Fruit fly (Drosophila melanogaster) Kc167 (cell line): Measurements from ENCODE around the gene dnk.

Experiments used
- Sin3A ChIP-seq: fragments of >200 bp; optimal IDR thresholded peaks from 2 replicates; lab custom pipeline; 2018; ENCODE audit warnings: missing external identifiers
- psq ChIP-seq: fragments of >200 bp; optimal IDR thresholded peaks from 2 replicates; lab custom pipeline; 2017; ENCODE audit warnings: missing external identifiers
- ttk ChIP-seq: sonication (Bioruptor generic); optimal IDR thresholded peaks from 2 replicates; lab custom pipeline; 2017; ENCODE audit warnings: missing external identifiers

DNA sequence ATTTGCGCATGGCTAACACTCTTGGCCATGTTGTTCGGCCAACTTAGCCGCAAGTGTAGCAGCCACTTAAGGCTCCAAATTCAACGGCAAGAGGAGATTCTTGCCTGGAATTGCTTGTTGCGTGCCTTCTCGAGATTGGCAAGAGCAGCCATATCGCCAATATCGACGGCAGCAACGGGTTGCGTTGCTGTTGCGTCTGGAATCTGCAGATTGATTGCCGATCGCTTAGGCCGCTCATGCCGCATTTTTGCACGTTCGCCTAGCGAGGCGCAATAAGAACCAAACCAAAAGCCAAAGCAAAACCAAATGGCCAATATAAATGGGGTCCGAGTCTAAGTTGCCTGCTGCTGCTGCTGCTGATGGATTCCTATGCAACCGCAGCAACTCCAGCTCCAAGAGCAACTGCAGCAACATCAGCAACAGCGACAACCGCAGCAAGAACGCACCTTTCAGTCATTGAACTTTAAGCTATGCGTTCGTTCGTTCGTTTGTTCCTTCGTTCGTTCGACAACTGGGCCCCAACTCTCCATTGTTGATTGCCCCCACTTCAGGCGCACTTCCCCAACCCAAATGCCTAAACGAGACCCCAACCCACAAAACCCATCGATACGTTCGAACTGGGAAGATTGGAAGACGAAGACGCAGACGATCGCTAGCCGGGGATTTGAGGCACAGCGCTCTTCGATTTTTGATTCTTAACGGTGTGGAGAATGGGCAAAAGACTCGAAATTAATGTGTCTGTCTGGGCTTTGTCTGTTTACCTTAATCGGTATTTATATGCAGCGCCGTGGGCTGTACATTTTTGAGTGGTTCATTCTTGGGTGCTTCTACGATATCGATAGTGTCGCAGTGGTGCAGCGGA lies 8.4 kb downstream of the dnk start:
- TF ChIP-seq Sin3A (lab: Kevin White, UChicago): no peak
- no peak for TF ChIP-seq psq
- no peak for TF ChIP-seq ttk
